Fruit fly (Drosophila melanogaster) Kc167 (cell line): ENCODE results near the gene RpS10a.

Experiments
- Myc ChIP-seq: fragments of >200 bp; optimal IDR thresholded peaks from 2 replicates; lab custom pipeline; 2017; ENCODE audit warnings: missing external identifiers
- Sin3A ChIP-seq: fragments of >200 bp; optimal IDR thresholded peaks from 2 replicates; lab custom pipeline; 2018; ENCODE audit warnings: missing external identifiers
- h ChIP-seq: fragments of >200 bp; optimal IDR thresholded peaks from 3 replicates; lab custom pipeline; 2018; ENCODE audit warnings: missing external identifiers
- insv ChIP-seq: fragments of >200 bp; optimal IDR thresholded peaks from 3 replicates; lab custom pipeline; 2018; ENCODE audit warnings: missing external identifiers
- psq ChIP-seq: fragments of >200 bp; optimal IDR thresholded peaks from 2 replicates; lab custom pipeline; 2017; ENCODE audit warnings: missing external identifiers

DNA sequence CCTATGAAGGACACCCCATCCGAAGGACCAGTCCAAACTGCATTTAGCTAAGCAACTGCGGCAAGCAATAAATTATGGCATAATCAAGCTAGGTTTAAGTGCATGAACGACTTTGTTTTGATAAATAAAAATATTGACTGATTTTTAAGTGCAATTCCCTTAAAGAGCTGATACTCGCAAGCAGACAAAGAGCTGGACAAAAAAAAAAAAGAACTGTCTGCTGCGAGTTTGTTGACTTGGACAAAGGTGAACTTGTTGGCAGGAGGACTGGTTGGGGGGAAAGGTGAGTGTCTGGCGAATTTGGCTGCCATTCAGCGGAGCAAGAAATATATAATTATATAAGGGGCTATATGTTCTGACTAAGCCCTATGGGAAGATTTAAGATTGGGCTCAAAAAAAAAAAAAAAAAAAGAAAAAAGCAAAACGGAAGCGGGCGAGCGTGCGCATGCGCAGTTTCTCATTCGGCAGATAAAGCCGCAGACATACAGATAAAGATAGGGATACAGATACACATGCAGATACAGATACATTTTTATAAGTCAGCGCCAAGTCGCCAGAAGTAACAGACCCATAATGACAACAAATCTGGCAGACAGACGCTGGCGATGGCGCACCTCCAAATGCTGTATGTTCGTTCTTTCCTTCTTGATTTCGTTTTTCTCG lies 40.2 kb downstream of the RpS10a start:
- TF ChIP-seq psq (lab: Kevin White, UChicago): no peak
- no peak for TF ChIP-seq h (lab: Kevin White, UChicago)
- no peak for TF ChIP-seq Sin3A (lab: Kevin White, UChicago)
- no peak for TF ChIP-seq insv
- no peak for TF ChIP-seq Myc
